Worm (Caenorhabditis elegans): ENCODE measurements around the gene F46C8.1.

Gene F46C8.1

ce11 chrX:7532632-7533031, 15.6 kb upstream of the F46C8.1 start, which contains the start of gene ceh-14:
ceh-14 (minus strand) TSS chrX:7532732.
- no peak for TF ChIP-seq nhr-48 (tag; optimal IDR thresholded peaks at IDR 0.05)
- TF ChIP-seq lim-7 (GFP tag; IDR thresholded peaks at IDR 0.05), result no peak
- TF ChIP-seq saeg-2 (GFP tag; IDR thresholded peaks at IDR 0.05), result no peak
- TF ChIP-seq unc-130 (GFP tag; optimal IDR thresholded peaks at IDR 0.05), result no peak
- TF ChIP-seq ceh-20 (GFP tag; IDR thresholded peaks at IDR 0.05), result no peak
- no peak for TF ChIP-seq nhr-42 (GFP tag; IDR thresholded peaks at IDR 0.05)
- TF ChIP-seq lin-38 (GFP tag; IDR thresholded peaks at IDR 0.05), result no peak
- TF ChIP-seq F10B5.3 (tag; optimal IDR thresholded peaks at IDR 0.05), result no peak
- no peak for TF ChIP-seq dmd-8 (GFP tag; IDR thresholded peaks at IDR 0.05)
- TF ChIP-seq mdl-1 (tag; optimal IDR thresholded peaks at IDR 0.05), result no peak
- TF ChIP-seq nhr-6 (tag; optimal IDR thresholded peaks at IDR 0.05), result no peak

DNA sequence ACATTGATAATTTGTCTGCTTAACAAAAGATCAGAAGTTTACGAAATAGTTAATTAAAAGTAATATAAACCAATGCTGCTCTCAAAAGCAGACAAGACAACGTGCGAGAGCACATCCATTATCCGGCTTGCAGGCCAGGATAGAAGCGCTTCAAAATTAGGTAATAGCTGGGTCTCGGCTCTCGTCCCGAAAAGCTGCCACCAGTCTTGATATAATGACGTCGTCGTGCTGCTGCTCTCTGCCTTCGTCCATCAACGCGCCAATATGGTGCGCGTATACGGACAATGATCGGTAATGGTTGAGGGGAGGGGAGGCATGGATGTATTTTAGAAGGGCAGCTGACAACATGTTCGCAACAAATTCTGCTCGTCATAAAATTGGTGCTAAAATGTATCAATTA, 13.8 kb upstream of the F46C8.1 start:
- TF ChIP-seq ces-1 (GFP tag; optimal IDR thresholded peaks at IDR 0.05), result no peak
- peak; percentile 60; the same call in 1 of the 2 replicates for TF ChIP-seq egl-43 (GFP tag; IDR thresholded peaks at IDR 0.05)

DNA sequence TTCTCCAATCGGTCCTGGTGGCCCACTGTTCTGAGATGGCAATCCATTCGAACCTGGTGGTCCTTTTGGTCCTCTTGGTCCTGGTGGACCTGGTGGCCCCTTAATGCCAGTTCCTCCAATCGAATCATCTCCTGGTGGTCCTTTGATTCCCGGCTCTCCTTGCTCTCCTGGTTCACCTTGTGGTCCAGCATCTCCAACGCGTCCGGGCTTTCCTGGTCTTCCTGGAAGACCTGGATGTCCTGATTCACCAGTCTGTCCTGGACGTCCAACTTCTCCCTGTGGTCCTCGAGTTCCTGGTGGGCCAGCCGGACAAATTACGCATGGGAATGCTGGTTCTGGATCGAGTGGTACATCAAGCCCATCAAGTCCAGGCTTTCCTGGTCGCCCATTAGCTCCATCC, 11.4 kb upstream of the F46C8.1 start:
- TF ChIP-seq aha-1 (tag) (peak; percentile 84), dmd-8 (GFP tag; IDR thresholded peaks at IDR 0.05) (0 out of 2 replicates have a peak, but pooled peaks have one; percentile 16), dmd-9 (GFP tag; IDR thresholded peaks at IDR 0.05) (no peak), set-16 (GFP tag; IDR thresholded peaks at IDR 0.05) (peak; percentile 87; the same call in 1 of the 2 replicates), ceh-44 (GFP tag; IDR thresholded peaks at IDR 0.05) (no peak), hif-1 (tag; optimal IDR thresholded peaks at IDR 0.05) (no peak)

DNA sequence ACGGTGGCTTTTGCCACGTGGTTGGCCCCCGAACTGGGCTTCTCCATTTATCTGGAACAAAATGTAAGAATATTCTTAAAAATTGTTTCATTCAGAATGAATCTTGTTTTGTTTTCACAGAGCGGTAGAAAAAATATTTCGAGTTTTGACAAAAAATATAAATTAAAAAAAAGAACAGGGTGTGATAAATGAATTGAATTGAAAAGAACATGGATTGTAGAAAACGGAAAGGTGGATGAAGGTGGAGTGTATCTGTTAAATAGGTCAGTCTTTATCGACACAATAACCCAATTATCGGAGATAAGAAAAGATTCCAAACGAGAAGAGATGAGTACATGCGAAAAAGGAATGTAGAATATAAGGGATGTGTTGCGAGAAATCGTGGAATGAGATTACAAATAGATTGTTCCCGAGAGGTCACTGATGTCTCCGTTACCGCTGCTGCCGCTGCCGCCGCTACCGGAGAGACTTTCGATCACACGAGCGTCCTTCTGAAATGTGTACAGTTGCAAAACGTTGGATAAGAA, 10.5 kb upstream of the F46C8.1 start, which contains the start of gene dpy-7:
Gene dpy-7 (minus strand): TSS at position 51 of the 527 bp plus-strand sequence.
- TF ChIP-seq nhr-11 (tag; optimal IDR thresholded peaks at IDR 0.05) (no peak), unc-62 (GFP tag; optimal IDR thresholded peaks at IDR 0.05 in 1 of 2) (peak in 1 of 2 experiments; percentile 41), unc-62 (tag; optimal IDR thresholded peaks at IDR 0.05) (no peak), spr-1 (tag; optimal IDR thresholded peaks at IDR 0.05) (no peak)

- no peak for TF ChIP-seq tra-1 (GFP tag; IDR thresholded peaks at IDR 0.05)
- no peak for TF ChIP-seq ceh-82 (tag; optimal IDR thresholded peaks at IDR 0.05)
Observed at ce11 chrX:7540033-7540432, 8.2 kb upstream of the F46C8.1 start, which contains the start of gene glb-16. glb-16 (minus strand) TSS chrX:7540133.

ce11 chrX:7541078-7541477, 7.2 kb upstream of the F46C8.1 start:
- TF ChIP-seq vab-7 (GFP tag; IDR thresholded peaks at IDR 0.05) (no peak), snpc-1.2 (GFP tag; IDR thresholded peaks at IDR 0.05) (no peak), nhr-76 (tag; optimal IDR thresholded peaks at IDR 0.05) (no peak), hif-1 (tag; optimal IDR thresholded peaks at IDR 0.05) (no peak), unc-62 (GFP tag; optimal IDR thresholded peaks at IDR 0.05 in 1 of 2) (peak in 1 of 2 experiments; percentile 91), unc-62 (tag; optimal IDR thresholded peaks at IDR 0.05) (no peak), egl-43 (GFP tag; IDR thresholded peaks at IDR 0.05) (no peak)

DNA sequence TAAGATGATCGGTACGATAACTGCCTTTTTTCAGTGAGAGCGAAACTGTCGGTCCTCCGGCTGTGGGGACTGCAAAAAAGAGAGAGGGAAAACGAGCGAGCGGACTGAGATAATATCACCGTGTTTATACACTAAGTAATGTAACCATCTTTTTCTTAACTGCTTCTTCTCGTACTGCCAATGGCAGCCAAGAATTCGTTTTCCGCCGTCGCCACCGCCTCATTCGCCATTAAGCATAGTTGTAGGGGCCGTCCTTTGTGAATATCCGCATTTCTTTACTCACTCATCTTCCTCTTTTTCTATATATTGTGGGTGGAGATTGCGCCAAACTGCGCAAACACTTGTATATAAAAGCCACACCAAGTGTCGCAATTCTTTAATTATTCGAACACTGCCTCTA, 1.7 kb upstream of the F46C8.1 start, which contains the start of gene col-174:
Gene col-174 (plus strand): TSS at position 301 of the 400 bp plus-strand sequence.
- TF ChIP-seq nhr-76 (tag; optimal IDR thresholded peaks at IDR 0.05) (no peak), mep-1 (tag; optimal IDR thresholded peaks at IDR 0.05) (no peak), hmg-1.1 (GFP tag; IDR thresholded peaks at IDR 0.05) (no peak), F10B5.3 (tag; optimal IDR thresholded peaks at IDR 0.05) (no peak)
